Worm (Caenorhabditis elegans) whole organism, L4/young adult: ENCODE results near the gene twk-46.
"Not testable (repeated sequence)": the region's sequence is repeated elsewhere in the genome, so short reads cannot be mapped to it uniquely, and the experiment has no call there.

Source experiments
- W03F9.2 ChIP-seq: fragments of 150-350 bp; optimal IDR thresholded peaks from 2 replicates; lab custom pipeline; 2014; ENCODE audit warnings: missing biosample characterization, missing genetic modification characterization
- dao-5 ChIP-seq: sonication (generic microtip); optimal IDR thresholded peaks from 2 replicates; lab custom pipeline; 2016; ENCODE audit warnings: missing genotype, missing genetic modification characterization, moderate library complexity, missing compliant biosample characterization
- him-1 ChIP-seq: sonication (generic microtip); optimal IDR thresholded peaks from 2 replicates; lab custom pipeline; 2016; ENCODE audit warnings: missing genotype, missing genetic modification reagents, missing genetic modification characterization, missing compliant biosample characterization

Gene twk-46

DNA sequence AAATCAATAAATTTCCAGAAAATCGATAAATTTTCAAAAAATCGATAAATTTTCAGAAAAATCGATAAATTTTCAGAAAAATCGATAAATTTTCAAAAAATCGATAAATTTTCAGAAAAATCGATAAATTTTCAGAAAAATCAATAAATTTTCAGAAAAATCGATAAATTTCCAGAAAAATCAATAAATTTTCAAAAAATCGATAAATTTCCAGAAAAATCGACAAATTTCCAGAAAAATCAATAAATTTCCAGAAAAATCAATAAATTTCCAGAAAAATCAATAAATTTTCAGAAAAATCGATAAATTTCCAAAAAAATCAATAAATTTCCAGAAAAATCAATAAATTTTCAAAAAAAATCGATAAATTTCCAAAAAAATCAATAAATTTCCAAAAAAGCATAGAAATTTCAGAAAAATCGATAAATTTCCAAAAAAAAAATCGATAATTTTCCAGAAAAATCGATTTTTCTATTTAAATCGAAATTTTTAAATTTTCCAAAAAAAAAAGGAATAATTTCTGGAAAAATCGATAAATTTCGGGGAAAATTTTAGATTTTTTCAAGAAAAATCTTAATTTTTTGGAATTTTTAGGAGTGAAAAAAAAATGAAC is 41.7 kb downstream of the twk-46 start, which contains the start of gene zhp-4:
TSS of gene zhp-4 (minus strand) at position 198 of the 613 bp plus-strand sequence.
- not testable (repeated sequence) for TF ChIP-seq dao-5; him-1 (tag; lab: Kevin White, UChicago); W03F9.2 (tag; lab: Kevin White, UChicago)

DNA sequence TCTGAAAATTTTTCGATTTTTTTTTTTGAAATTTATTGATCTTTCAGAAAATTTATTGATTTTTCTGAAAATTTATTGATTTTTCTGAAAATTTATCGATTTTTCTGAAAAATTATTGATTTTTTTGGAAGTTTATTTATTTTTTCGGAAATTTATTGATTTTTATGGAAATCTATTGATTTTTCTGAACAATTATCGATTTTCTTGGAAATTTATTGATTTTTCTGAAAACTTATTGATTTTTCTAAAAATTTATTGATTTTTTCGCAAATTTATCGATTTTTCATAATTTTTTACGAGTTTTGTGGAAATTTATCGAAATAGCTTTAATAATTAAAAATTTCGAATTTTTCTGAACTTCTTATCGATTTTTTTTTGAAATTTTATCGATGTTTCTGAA is 47.1 kb downstream of the twk-46 start:
- TF ChIP-seq dao-5 (no peak), him-1 (tag; lab: Kevin White, UChicago) (no peak), W03F9.2 (tag; lab: Kevin White, UChicago) (no peak)
